Worm (Caenorhabditis elegans) whole organism, L3 larva: ENCODE results near the gene Y37E11AM.3.

ENCODE experiments used
- R02D3.7 ChIP-seq: fragments of 150-350 bp; optimal IDR thresholded peaks from 2 replicates; lab custom pipeline; 2014; ENCODE audit warnings: missing biosample characterization, missing genetic modification characterization
- ZK546.5 ChIP-seq: sonication (generic microtip); optimal IDR thresholded peaks from 2 replicates; lab custom pipeline; 2017; ENCODE audit warnings: missing biosample characterization, missing genetic modification characterization
- ama-1 ChIP-seq: fragments of 150-350 bp; optimal IDR thresholded peaks from 2 replicates; lab custom pipeline; 2018
- ceh-16 ChIP-seq: sonication (generic microtip); optimal IDR thresholded peaks from 2 replicates; lab custom pipeline; 2017; ENCODE audit warnings: missing biosample characterization, missing genetic modification characterization
- ceh-28 ChIP-seq: fragments of 150-350 bp; optimal IDR thresholded peaks from 2 replicates; lab custom pipeline; 2014; ENCODE audit warnings: missing biosample characterization, missing genetic modification reagents, missing genetic modification characterization
- ceh-82 ChIP-seq: fragments of 150-350 bp; optimal IDR thresholded peaks from 2 replicates; lab custom pipeline; 2014; ENCODE audit warnings: missing biosample characterization, missing genetic modification characterization
- ceh-9 ChIP-seq: sonication (generic microtip); optimal IDR thresholded peaks from 2 replicates; lab custom pipeline; 2018; ENCODE audit warnings: missing biosample characterization, missing genetic modification characterization
- egl-27 ChIP-seq: sonication (generic microtip); optimal IDR thresholded peaks from 4 replicates; lab custom pipeline; 2017; ENCODE audit warnings: missing biosample characterization, missing genetic modification reagents, missing genetic modification characterization
- egl-5 ChIP-seq: fragments of 150-350 bp; optimal IDR thresholded peaks from 2 replicates; lab custom pipeline; 2017; ENCODE audit warnings: missing biosample characterization, missing genetic modification reagents, missing genetic modification characterization, inconsistent platforms
- elt-1 ChIP-seq: fragments of 150-350 bp; optimal IDR thresholded peaks from 2 replicates; lab custom pipeline; 2014; ENCODE audit warnings: missing biosample characterization, missing genetic modification characterization
- elt-2 ChIP-seq: sonication (generic microtip); optimal IDR thresholded peaks from 2 replicates; lab custom pipeline; 2016; ENCODE audit warnings: missing genetic modification reagents, mild to moderate bottlenecking, missing genetic modification characterization, missing compliant biosample characterization
- elt-3 ChIP-seq, 3 experiments: fragments of 150-350 bp in 1 of 3; sonication (generic microtip) in 2 of 3; optimal IDR thresholded peaks; 2 replicates in 2 of 3; 4 replicates in 1 of 3; lab custom pipeline; 2014 to 2017; ENCODE audit warnings: missing biosample characterization in 3 of 3, missing genetic modification characterization in 3 of 3
- eor-1 ChIP-seq, 2 experiments: fragments of 150-350 bp; optimal IDR thresholded peaks; 2 replicates each; lab custom pipeline; 2014 to 2018; ENCODE audit warnings: missing biosample characterization in 2 of 2, missing genetic modification characterization in 2 of 2
- fkh-10 ChIP-seq: sonication (generic microtip); optimal IDR thresholded peaks from 2 replicates; lab custom pipeline; 2017; ENCODE audit warnings: missing biosample characterization, missing genetic modification reagents, missing genetic modification characterization
- fkh-2 ChIP-seq: fragments of 150-350 bp; optimal IDR thresholded peaks from 2 replicates; lab custom pipeline; 2014; ENCODE audit warnings: missing biosample characterization, missing genetic modification reagents, missing genetic modification characterization
- fos-1 ChIP-seq: fragments of 150-350 bp; optimal IDR thresholded peaks from 2 replicates; lab custom pipeline; 2014; ENCODE audit warnings: missing biosample characterization, missing genetic modification characterization
- hmg-11 ChIP-seq: sonication (generic microtip); optimal IDR thresholded peaks from 2 replicates; lab custom pipeline; 2016; ENCODE audit warnings: missing genetic modification characterization, missing compliant biosample characterization
- jun-1 ChIP-seq: fragments of 150-350 bp; optimal IDR thresholded peaks from 2 replicates; lab custom pipeline; 2014; ENCODE audit warnings: missing biosample characterization, missing genetic modification reagents, missing genetic modification characterization
- lin-39 ChIP-seq: fragments of 150-350 bp; optimal IDR thresholded peaks from 2 replicates; lab custom pipeline; 2018; ENCODE audit warnings: missing biosample characterization, missing genetic modification reagents, missing genetic modification characterization
- mdl-1 ChIP-seq: fragments of 150-350 bp; optimal IDR thresholded peaks from 2 replicates; lab custom pipeline; 2014; ENCODE audit warnings: missing biosample characterization, missing genetic modification characterization
- mml-1 ChIP-seq: fragments of 150-350 bp; sonication (generic microtip); optimal IDR thresholded peaks from 3 replicates; lab custom pipeline; 2014; ENCODE audit warnings: missing biosample characterization, missing genetic modification characterization
- nfya-1 ChIP-seq: sonication (generic microtip); optimal IDR thresholded peaks from 2 replicates; lab custom pipeline; 2017; ENCODE audit warnings: missing genetic modification characterization, mild to moderate bottlenecking, missing compliant biosample characterization, antibody characterized with exemption, moderate library complexity; ENCODE audit not compliant: insufficient read depth
- nhr-11 ChIP-seq: fragments of 150-350 bp; optimal IDR thresholded peaks from 2 replicates; lab custom pipeline; 2014; ENCODE audit warnings: missing biosample characterization, missing genetic modification characterization
- nhr-237 ChIP-seq: fragments of 150-350 bp; optimal IDR thresholded peaks from 2 replicates; lab custom pipeline; 2014; ENCODE audit warnings: missing biosample characterization, missing genetic modification characterization
- nhr-25 ChIP-seq: sonication (generic microtip); optimal IDR thresholded peaks from 2 replicates; lab custom pipeline; 2017; ENCODE audit warnings: missing biosample characterization, missing genetic modification characterization
- nhr-76 ChIP-seq: fragments of 150-350 bp; sonication (generic microtip); optimal IDR thresholded peaks from 5 replicates; lab custom pipeline; 2014; ENCODE audit warnings: missing biosample characterization, missing genetic modification characterization
- nhr-77 ChIP-seq: fragments of 150-350 bp; optimal IDR thresholded peaks from 2 replicates; lab custom pipeline; 2014; ENCODE audit warnings: missing biosample characterization, missing genetic modification characterization
- pha-4 ChIP-seq: fragments of 150-350 bp; optimal IDR thresholded peaks from 2 replicates; lab custom pipeline; 2014; ENCODE audit warnings: missing biosample characterization, missing genetic modification reagents, missing genetic modification characterization
- pqm-1 ChIP-seq: fragments of 150-350 bp; optimal IDR thresholded peaks from 2 replicates; lab custom pipeline; 2017; ENCODE audit warnings: missing biosample characterization, missing genetic modification characterization, inconsistent platforms
- skn-1 ChIP-seq: fragments of 150-350 bp; optimal IDR thresholded peaks from 2 replicates; lab custom pipeline; 2014; ENCODE audit warnings: missing biosample characterization, missing genetic modification characterization
- snpc-4 ChIP-seq: fragments of 150-350 bp; optimal IDR thresholded peaks from 2 replicates; lab custom pipeline; 2014; ENCODE audit warnings: missing biosample characterization, missing genetic modification characterization
- tbx-2 ChIP-seq: sonication (generic microtip); optimal IDR thresholded peaks from 2 replicates; lab custom pipeline; 2016; ENCODE audit warnings: mild to moderate bottlenecking, missing genetic modification characterization, missing compliant biosample characterization
- unc-39 ChIP-seq: sonication (generic microtip); optimal IDR thresholded peaks from 4 replicates; lab custom pipeline; 2017; ENCODE audit warnings: missing biosample characterization, missing genetic modification characterization
- unc-62 ChIP-seq: fragments of 150-350 bp; sonication (generic microtip); optimal IDR thresholded peaks from 4 replicates; lab custom pipeline; 2014; ENCODE audit warnings: missing biosample characterization, missing genetic modification reagents, missing genetic modification characterization
- ztf-11 ChIP-seq: fragments of 150-350 bp; optimal IDR thresholded peaks from 2 replicates; lab custom pipeline; 2014; ENCODE audit warnings: missing biosample characterization, missing genetic modification characterization
- ztf-4 ChIP-seq: fragments of 150-350 bp; optimal IDR thresholded peaks from 2 replicates; lab custom pipeline; 2014; ENCODE audit warnings: missing biosample characterization, missing genetic modification characterization

Gene Y37E11AM.3

DNA sequence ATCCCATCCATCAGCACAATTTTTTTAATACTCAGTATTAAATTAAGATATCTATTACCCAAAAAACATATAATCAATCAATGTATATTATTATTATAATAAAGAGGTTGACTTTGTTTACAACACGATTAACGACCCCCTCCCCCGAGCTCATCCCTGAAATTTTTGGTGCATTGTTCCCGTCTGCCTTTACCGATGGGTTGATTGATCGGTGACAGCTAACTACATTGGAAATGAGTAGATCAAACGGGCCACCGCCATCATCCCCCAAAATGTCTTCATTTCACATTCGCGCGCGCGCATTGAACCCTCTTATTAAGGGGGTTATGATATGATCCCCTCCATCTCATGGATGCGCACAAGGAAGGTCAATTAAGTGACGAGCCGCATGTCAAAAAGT, 40.9 kb upstream of the Y37E11AM.3 start:
- TF ChIP-seq nhr-25 (no peak), ceh-82 (tag; lab: Kevin White, UChicago) (no peak), ZK546.5 (no peak), elt-3 (tag; optimal IDR thresholded peaks at IDR 0.05; lab: Kevin White, UChicago) (no peak), ztf-4 (tag; lab: Kevin White, UChicago) (no peak), ceh-16 (no peak)

- TF ChIP-seq nhr-77, result no peak
- no peak for TF ChIP-seq R02D3.7 (tag; lab: Kevin White, UChicago)
- TF ChIP-seq nhr-237 (tag; lab: Kevin White, UChicago), result no peak
- no peak for TF ChIP-seq pqm-1 (tag; lab: Kevin White, UChicago)
- no peak for TF ChIP-seq fkh-2
- no peak for TF ChIP-seq snpc-4 (tag; lab: Kevin White, UChicago)
These were observed 37.0 kb upstream of the Y37E11AM.3 start, which contains the start of gene best-20 for ce11 chrIV:3755921-3756320. Gene best-20, plus strand, starts transcription at chrIV:3756221.

- TF ChIP-seq unc-62 (no peak), ceh-16 (no peak), fos-1 (tag; lab: Kevin White, UChicago) (no peak), nhr-237 (tag; lab: Kevin White, UChicago) (no peak), jun-1 (tag; lab: Kevin White, UChicago) (no peak), ztf-11 (tag; lab: Kevin White, UChicago) (no peak), pqm-1 (tag; lab: Kevin White, UChicago) (no peak), egl-27 (tag; lab: Kevin White, UChicago) (no peak), snpc-4 (tag; lab: Kevin White, UChicago) (no peak), ceh-28 (tag; lab: Kevin White, UChicago) (no peak), mml-1 (no peak), fkh-2 (no peak), egl-5 (tag; lab: Kevin White, UChicago) (no peak), lin-39 (tag; lab: Kevin White, UChicago) (no peak), ceh-82 (tag; lab: Kevin White, UChicago) (no peak), nhr-11 (tag; lab: Kevin White, UChicago) (no peak), pha-4 (tag; lab: Kevin White, UChicago) (no peak), eor-1 (tag; optimal IDR thresholded peaks at IDR 0.05; lab: Kevin White, UChicago) (no peak)
These were observed 36.4 kb upstream of the Y37E11AM.3 start, which contains the start of gene Y37E11AR.7 for ce11 chrIV:3755355-3755754. Gene Y37E11AR.7, minus strand, starts transcription at chrIV:3755455.

DNA sequence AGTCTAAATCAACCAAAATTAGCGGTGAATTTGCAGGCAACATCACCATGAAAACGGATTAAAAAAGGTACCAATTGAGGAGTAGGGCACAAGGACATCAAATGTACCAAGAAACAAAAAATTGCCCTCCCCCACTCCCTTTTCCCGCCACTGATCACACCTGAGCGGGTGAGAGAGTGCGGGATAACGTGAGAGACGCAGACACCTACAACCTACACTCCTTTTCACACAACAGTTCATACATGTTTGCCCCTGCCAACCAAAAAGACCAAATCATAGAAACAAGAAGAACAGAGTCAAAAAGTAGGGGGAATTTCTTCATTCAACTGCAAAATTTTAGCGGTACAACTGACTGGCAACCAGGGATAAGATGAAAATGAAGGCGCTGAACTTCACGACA, 33.3 kb upstream of the Y37E11AM.3 start:
- no peak for TF ChIP-seq mdl-1 (tag; lab: Kevin White, UChicago)
- no peak for TF ChIP-seq egl-5 (tag; lab: Kevin White, UChicago)
- TF ChIP-seq fos-1 (tag; lab: Kevin White, UChicago), result no peak
- no peak for TF ChIP-seq ceh-28 (tag; lab: Kevin White, UChicago)
- TF ChIP-seq ztf-4 (tag; lab: Kevin White, UChicago), result no peak
- no peak for TF ChIP-seq ceh-82 (tag; lab: Kevin White, UChicago)
- TF ChIP-seq lin-39 (tag; lab: Kevin White, UChicago), result no peak
- no peak for TF ChIP-seq skn-1
- no peak for TF ChIP-seq egl-27 (tag; lab: Kevin White, UChicago)
- TF ChIP-seq elt-1, result no peak
- no peak for TF ChIP-seq tbx-2
- TF ChIP-seq hmg-11, result no peak
- TF ChIP-seq ztf-11 (tag; lab: Kevin White, UChicago), result no peak
- no peak for TF ChIP-seq nfya-1 (tag; lab: Kevin White, UChicago)
- no peak for TF ChIP-seq elt-2 (tag; lab: Kevin White, UChicago)
- TF ChIP-seq ama-1 (lab: Kevin White, UChicago), result no peak
- TF ChIP-seq nhr-11 (tag; lab: Kevin White, UChicago), result no peak
- no peak for TF ChIP-seq ceh-9
- no peak for TF ChIP-seq fkh-2

DNA sequence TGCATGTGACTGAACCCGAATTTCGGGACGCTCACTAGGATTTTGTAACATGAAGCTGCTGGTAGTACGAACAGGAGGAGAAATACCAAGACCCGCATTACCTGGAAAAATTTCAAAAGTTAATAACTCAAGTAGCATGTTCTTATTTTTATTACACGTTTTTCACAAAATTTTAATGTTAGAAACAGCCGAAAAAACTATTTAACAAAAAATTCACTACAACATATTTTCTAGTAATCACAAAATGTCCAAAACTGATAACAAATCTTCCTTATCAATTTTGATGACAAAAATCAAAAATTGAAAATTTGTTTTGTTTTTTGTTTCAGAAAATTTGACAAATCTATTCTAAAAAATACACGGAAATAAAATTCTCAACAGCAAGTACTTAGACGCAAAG, 32.0 kb upstream of the Y37E11AM.3 start, which contains the start of gene ugt-45:
Gene ugt-45, minus strand, starts transcription at position 101 of the 400 bp plus-strand sequence.
- no peak for TF ChIP-seq ceh-9
- TF ChIP-seq nhr-25, result no peak
- TF ChIP-seq tbx-2, result no peak
- no peak for TF ChIP-seq pqm-1 (tag; lab: Kevin White, UChicago)
- no peak for TF ChIP-seq elt-1
- no peak for TF ChIP-seq fkh-10 (GFP tag; lab: Kevin White, UChicago)
- no peak for TF ChIP-seq jun-1 (tag; lab: Kevin White, UChicago)
- no peak for TF ChIP-seq nhr-76 (tag; lab: Kevin White, UChicago)
- TF ChIP-seq ztf-4 (tag; lab: Kevin White, UChicago), result no peak
- no peak for TF ChIP-seq hmg-11
- no peak for TF ChIP-seq mml-1
- TF ChIP-seq mdl-1 (tag; lab: Kevin White, UChicago), result no peak
- TF ChIP-seq ama-1 (lab: Kevin White, UChicago), result no peak
- no peak for TF ChIP-seq unc-39 (tag; lab: Kevin White, UChicago)
